Fruit fly (Drosophila melanogaster) whole organism, embryonic: ENCODE results near the gene rumi.

Experiments used
- Aef1 ChIP-seq: fragments of 200-800 bp; sonication (Bioruptor generic); IDR thresholded peaks from 3 replicates; pipeline ENCODE4 v1.3.6; 2022; ENCODE audit warnings: missing biosample characterization, missing genetic modification characterization
- Atf6 ChIP-seq: fragments of 200-800 bp; sonication (Bioruptor generic); IDR thresholded peaks from 2 replicates; pipeline ENCODE4 v1.3.6; 2022; ENCODE audit warnings: missing biosample characterization, missing genetic modification characterization
- BEAF-32 ChIP-seq: fragments of 200-800 bp; sonication (Bioruptor generic); optimal IDR thresholded peaks from 3 replicates; lab custom pipeline; 2017; ENCODE audit warnings: missing biosample characterization, missing genetic modification characterization, mild to moderate bottlenecking, moderate library complexity, missing genetic modification reagents
- CG10366 ChIP-seq: fragments of 200-800 bp; sonication (Bioruptor generic); IDR thresholded peaks from 2 replicates; pipeline ENCODE4 v1.3.6; 2022; ENCODE audit warnings: missing biosample characterization, missing genetic modification characterization
- CG10462 ChIP-seq: fragments of 200-800 bp; sonication (Bioruptor generic); optimal IDR thresholded peaks from 2 replicates; lab custom pipeline; 2016; ENCODE audit warnings: missing biosample characterization, missing genetic modification characterization
- CG13287 ChIP-seq: fragments of 200-800 bp; sonication (Bioruptor generic); IDR thresholded peaks from 2 replicates; pipeline ENCODE4 v1.3.6; 2022; ENCODE audit warnings: missing biosample characterization, missing genetic modification characterization; ENCODE audit not compliant: partially characterized antibody
- CG15479 ChIP-seq: fragments of 200-800 bp; sonication (Bioruptor generic); optimal IDR thresholded peaks from 3 replicates; lab custom pipeline; 2019; ENCODE audit warnings: missing biosample characterization, mild to moderate bottlenecking, missing genetic modification characterization, moderate library complexity
- CG15601 ChIP-seq: fragments of 200-800 bp; sonication (Bioruptor generic); optimal IDR thresholded peaks from 3 replicates; lab custom pipeline; 2019; ENCODE audit warnings: missing biosample characterization, mild to moderate bottlenecking, missing genetic modification characterization, moderate library complexity
- CG1603 ChIP-seq: fragments of 200-800 bp; sonication (Bioruptor generic); optimal IDR thresholded peaks from 2 replicates; lab custom pipeline; 2019; ENCODE audit warnings: missing biosample characterization, mild to moderate bottlenecking, missing genetic modification characterization, moderate library complexity
- CG16813 ChIP-seq: fragments of 200-800 bp; sonication (Bioruptor generic); IDR thresholded peaks from 3 replicates; pipeline ENCODE4 v1.3.6; 2022; ENCODE audit warnings: missing biosample characterization, missing genetic modification characterization; ENCODE audit not compliant: partially characterized antibody
- CG17186 ChIP-seq: fragments of 200-800 bp; sonication (Bioruptor generic); optimal IDR thresholded peaks from 3 replicates; lab custom pipeline; 2017; ENCODE audit warnings: missing biosample characterization, missing genetic modification reagents, missing genetic modification characterization
- CG17912 ChIP-seq: fragments of 200-800 bp; sonication (Bioruptor generic); optimal IDR thresholded peaks from 2 replicates; lab custom pipeline; 2018; ENCODE audit warnings: missing biosample characterization, mild to moderate bottlenecking, missing genetic modification characterization
- CG6175 ChIP-seq: fragments of 200-800 bp; sonication (Bioruptor generic); IDR thresholded peaks from 3 replicates; pipeline ENCODE4 v1.3.6; 2022; ENCODE audit warnings: missing biosample characterization, missing genetic modification characterization
- CG8290 ChIP-seq, 3 experiments: fragments of 200-800 bp; sonication (Bioruptor generic); optimal IDR thresholded peaks; 2 replicates each; lab custom pipeline; 2016 to 2019; ENCODE audit warnings: missing biosample characterization in 3 of 3, missing genetic modification characterization in 3 of 3, mild to moderate bottlenecking in 2 of 3, moderate library complexity in 1 of 3
- CG9437 ChIP-seq: fragments of 200-800 bp; sonication (Bioruptor generic); optimal IDR thresholded peaks from 2 replicates; lab custom pipeline; 2018; ENCODE audit warnings: missing biosample characterization, mild to moderate bottlenecking, missing genetic modification characterization
- CG9797 ChIP-seq: fragments of 200-800 bp; sonication (Bioruptor generic); optimal IDR thresholded peaks from 3 replicates; lab custom pipeline; 2018; ENCODE audit warnings: missing biosample characterization, mild to moderate bottlenecking, missing genetic modification characterization
- Deaf1 ChIP-seq: fragments of 200-800 bp; optimal IDR thresholded peaks from 3 replicates; lab custom pipeline; 2019; ENCODE audit warnings: missing biosample characterization, mild to moderate bottlenecking, missing genetic modification characterization, moderate library complexity
- Doc3 ChIP-seq: fragments of 200-800 bp; sonication (Bioruptor generic); IDR thresholded peaks from 3 replicates; pipeline ENCODE4 v1.3.6; 2022; ENCODE audit warnings: missing biosample characterization, missing genetic modification characterization; ENCODE audit not compliant: partially characterized antibody
- E2f2 ChIP-seq: fragments of 200-800 bp; sonication (Bioruptor generic); IDR thresholded peaks from 2 replicates; pipeline ENCODE4 v1.3.6; 2022; ENCODE audit warnings: missing biosample characterization, missing genetic modification characterization
- ERR ChIP-seq: fragments of 200-800 bp; sonication (Bioruptor generic); optimal IDR thresholded peaks from 2 replicates; lab custom pipeline; 2016; ENCODE audit warnings: missing biosample characterization, missing genetic modification characterization
- Ets65A ChIP-seq: fragments of 200-800 bp; sonication (Bioruptor generic); peaks from one replicate; lab custom pipeline; 2016; ENCODE audit warnings: missing biosample characterization, missing genetic modification characterization
- HmgZ ChIP-seq: fragments of 200-800 bp; sonication (Bioruptor generic); optimal IDR thresholded peaks from 2 replicates; lab custom pipeline; 2018; ENCODE audit warnings: missing biosample characterization, mild to moderate bottlenecking, missing genetic modification characterization
- MESR4 ChIP-seq: fragments of 200-800 bp; sonication (Bioruptor generic); optimal IDR thresholded peaks from 2 replicates; lab custom pipeline; 2018; ENCODE audit warnings: missing biosample characterization, mild to moderate bottlenecking, missing genetic modification characterization, moderate library complexity
- Opbp ChIP-seq: fragments of 200-800 bp; sonication (Bioruptor generic); IDR thresholded peaks from 3 replicates; pipeline ENCODE4 v1.3.6; 2022; ENCODE audit warnings: missing biosample characterization, missing genetic modification characterization; ENCODE audit not compliant: partially characterized antibody
- Optix ChIP-seq: fragments of 200-800 bp; sonication (Bioruptor generic); IDR thresholded peaks from 3 replicates; pipeline ENCODE4 v1.3.6; 2022; ENCODE audit warnings: missing biosample characterization, missing genetic modification characterization
- Taf1 ChIP-seq: fragments of 200-800 bp; sonication (Bioruptor generic); IDR thresholded peaks from 2 replicates; pipeline ENCODE4 v1.3.6; 2022; ENCODE audit warnings: missing biosample characterization, missing genetic modification characterization
- Usf ChIP-seq: fragments of 200-800 bp; sonication (Bioruptor generic); optimal IDR thresholded peaks from 2 replicates; lab custom pipeline; 2017; ENCODE audit warnings: missing genotype, missing biosample characterization, missing genetic modification characterization
- ash1 ChIP-seq: fragments of 200-800 bp; sonication (Bioruptor generic); optimal IDR thresholded peaks from 2 replicates; lab custom pipeline; 2018; ENCODE audit warnings: missing biosample characterization, mild to moderate bottlenecking, missing genetic modification characterization
- bab2 ChIP-seq: fragments of 200-800 bp; sonication (Bioruptor generic); optimal IDR thresholded peaks from 2 replicates; lab custom pipeline; 2016; ENCODE audit warnings: missing biosample characterization, missing genetic modification characterization
- cad ChIP-seq: fragments of >200 bp; optimal IDR thresholded peaks from 2 replicates; lab custom pipeline; 2017; ENCODE audit warnings: missing biosample characterization, missing genetic modification characterization
- chinmo ChIP-seq: fragments of 200-800 bp; sonication (Bioruptor generic); IDR thresholded peaks from 4 replicates; pipeline ENCODE4 v1.3.6; 2022; ENCODE audit warnings: missing biosample characterization, missing genetic modification characterization; ENCODE audit not compliant: partially characterized antibody
- crc ChIP-seq: fragments of 200-800 bp; sonication (Bioruptor generic); optimal IDR thresholded peaks from 2 replicates; lab custom pipeline; 2016; ENCODE audit warnings: missing biosample characterization, missing genetic modification characterization
- eve ChIP-seq, 2 experiments: fragments of >200 bp; optimal IDR thresholded peaks; 2 replicates each; lab custom pipeline; 2017; ENCODE audit warnings: missing biosample characterization in 2 of 2, missing genetic modification characterization in 2 of 2
- gfzf ChIP-seq: fragments of 200-800 bp; sonication (Bioruptor generic); optimal IDR thresholded peaks from 2 replicates; lab custom pipeline; 2016; ENCODE audit warnings: missing biosample characterization, mild to moderate bottlenecking, missing genetic modification characterization, moderate library complexity
- lilli ChIP-seq: fragments of 200-800 bp; sonication (Bioruptor generic); optimal IDR thresholded peaks from 3 replicates; lab custom pipeline; 2016; ENCODE audit warnings: missing biosample characterization, missing genetic modification characterization
- lola ChIP-seq, 3 experiments: fragments of >200 bp in 2 of 3; fragments of 200-800 bp in 1 of 3; sonication (Bioruptor generic) in 1 of 3; optimal IDR thresholded peaks; 2 replicates each; lab custom pipeline; 2017 to 2019; ENCODE audit warnings: missing biosample characterization in 3 of 3, missing genetic modification characterization in 3 of 3, mild to moderate bottlenecking in 1 of 3, moderate library complexity in 1 of 3
- mld ChIP-seq: fragments of 200-800 bp; sonication (Bioruptor generic); IDR thresholded peaks from 3 replicates; pipeline ENCODE4 v1.3.6; 2022; ENCODE audit warnings: missing biosample characterization, missing genetic modification characterization; ENCODE audit not compliant: partially characterized antibody
- nerfin-2 ChIP-seq: fragments of 200-800 bp; sonication (Bioruptor generic); IDR thresholded peaks from 2 replicates; pipeline ENCODE4 v1.3.6; 2022; ENCODE audit warnings: missing biosample characterization, missing genetic modification characterization; ENCODE audit not compliant: partially characterized antibody
- pnt ChIP-seq: fragments of 200-800 bp; sonication (Bioruptor generic); optimal IDR thresholded peaks from 3 replicates; lab custom pipeline; 2016; ENCODE audit warnings: missing biosample characterization, missing genetic modification characterization
- stwl ChIP-seq: fragments of 200-800 bp; sonication (Bioruptor generic); optimal IDR thresholded peaks from 3 replicates; lab custom pipeline; 2018; ENCODE audit warnings: missing biosample characterization, mild to moderate bottlenecking, missing genetic modification characterization, moderate library complexity
- ttk ChIP-seq: fragments of 200-800 bp; sonication (Bioruptor generic); IDR thresholded peaks from 2 replicates; pipeline ENCODE4 v2.1.2; 2022; ENCODE audit warnings: missing biosample characterization, missing genetic modification characterization
- vvl ChIP-seq: fragments of 200-800 bp; sonication (Bioruptor generic); IDR thresholded peaks from 2 replicates; pipeline ENCODE4 v1.3.6; 2022; ENCODE audit warnings: missing biosample characterization, missing genetic modification characterization
- zen ChIP-seq: fragments of 200-800 bp; sonication (Bioruptor generic); optimal IDR thresholded peaks from 3 replicates; lab custom pipeline; 2018; ENCODE audit warnings: missing biosample characterization, mild to moderate bottlenecking, missing genetic modification characterization, moderate library complexity
- zen2 ChIP-seq: fragments of 200-800 bp; sonication (Bioruptor generic); IDR thresholded peaks from 3 replicates; pipeline ENCODE4 v1.3.6; 2022; ENCODE audit warnings: missing biosample characterization, missing genetic modification characterization; ENCODE audit not compliant: partially characterized antibody

rumi gene

dm6 chr3R:22740930-22741329 is 9.5 kb downstream of the rumi start, which contains the start of the genes Dcr-1 and CG6985 (continued):
- TF ChIP-seq zen2 (GFP tag; lab: Robert Waterston, UW) (0 out of 3 replicates have a peak, but pooled peaks have one; percentile 20), zen (tag; lab: Kevin White, UChicago) (no peak), BEAF-32 (GFP tag; lab: Kevin White, UChicago) (peak; percentile 19), CG13287 (GFP tag; lab: Robert Waterston, UW) (peak; percentile 40), ash1 (GFP tag; lab: Kevin White, UChicago) (no peak), Usf (GFP tag; lab: Kevin White, UChicago) (no peak), CG17912 (GFP tag; lab: Kevin White, UChicago) (no peak), vvl (GFP tag; lab: Robert Waterston, UW) (no peak), CG6175 (GFP tag; lab: Robert Waterston, UW) (no peak), stwl (tag; lab: Kevin White, UChicago) (peak; percentile 40), HmgZ (peak; percentile 11), CG15601 (tag; lab: Kevin White, UChicago) (no peak), lilli (no peak), CG10462 (GFP tag; lab: Kevin White, UChicago) (no peak), CG9437 (GFP tag; lab: Kevin White, UChicago) (no peak), MESR4 (GFP tag; lab: Kevin White, UChicago) (peak; percentile 53), crc (GFP tag; lab: Kevin White, UChicago) (no peak), Deaf1 (tag; lab: Kevin White, UChicago) (no peak), Ets65A (GFP tag; lab: Kevin White, UChicago) (no peak), CG10366 (no peak), CG1603 (no peak), CG8290 (GFP tag; optimal IDR thresholded peaks at IDR 0.05; lab: Kevin White, UChicago) (no peak), CG8290 (tag; optimal IDR thresholded peaks at IDR 0.05; lab: Kevin White, UChicago) (no peak), ttk (GFP tag; lab: Robert Waterston, UW) (no peak), CG17186 (GFP tag; lab: Kevin White, UChicago) (peak; percentile 20), CG15479 (no peak), gfzf (GFP tag; lab: Kevin White, UChicago) (peak; percentile 69), Opbp (GFP tag; lab: Robert Waterston, UW) (0 out of 3 replicates have a peak, but pooled peaks have one; percentile 24), CG9797 (peak; percentile 43), E2f2 (GFP tag; lab: Robert Waterston, UW) (peak; percentile 81)

DNA sequence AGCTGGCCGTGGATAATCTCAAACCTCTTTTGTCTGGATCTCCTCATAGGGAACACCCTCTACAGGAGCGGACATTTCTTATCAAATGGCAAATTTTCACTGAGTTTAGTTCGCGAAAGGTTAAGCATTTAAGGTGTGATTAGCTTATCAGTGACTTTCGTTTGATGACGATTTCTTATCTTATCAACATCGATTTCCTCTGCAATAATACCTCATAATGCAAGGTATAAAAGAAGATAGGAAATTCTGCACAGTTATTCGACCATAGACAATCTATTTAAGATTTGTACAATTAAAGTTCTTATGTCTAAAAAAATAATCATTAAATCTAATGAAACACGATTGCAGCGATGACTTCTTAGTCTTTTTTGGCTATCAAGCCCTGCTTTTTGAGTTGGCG is 16.6 kb downstream of the rumi start, which contains the start of gene Takl2:
Takl2 (minus strand) TSS at position 101 of the 400 bp plus-strand sequence.
- TF ChIP-seq Doc3 (GFP tag; lab: Robert Waterston, UW) (no peak), chinmo (GFP tag; lab: Robert Waterston, UW) (no peak), nerfin-2 (GFP tag; lab: Robert Waterston, UW) (no peak), eve (GFP tag; optimal IDR thresholded peaks at IDR 0.05; lab: Kevin White, UChicago) (no peak), lola (GFP tag; optimal IDR thresholded peaks at IDR 0.05; lab: Kevin White, UChicago) (no peak), Optix (no peak), mld (no peak), Aef1 (no peak), ERR (GFP tag; lab: Kevin White, UChicago) (no peak), bab2 (GFP tag; lab: Kevin White, UChicago) (no peak), Atf6 (GFP tag; lab: Robert Waterston, UW) (no peak), pnt (no peak), cad (no peak), CG16813 (GFP tag; lab: Robert Waterston, UW) (no peak), Taf1 (GFP tag; lab: Robert Waterston, UW) (no peak)
